Fruit fly (Drosophila melanogaster): ENCODE data around the gene CG13760.
A peak's percentile ranks its signal among the peaks of the same experiment; 100 is the strongest.

Gene CG13760

DNA sequence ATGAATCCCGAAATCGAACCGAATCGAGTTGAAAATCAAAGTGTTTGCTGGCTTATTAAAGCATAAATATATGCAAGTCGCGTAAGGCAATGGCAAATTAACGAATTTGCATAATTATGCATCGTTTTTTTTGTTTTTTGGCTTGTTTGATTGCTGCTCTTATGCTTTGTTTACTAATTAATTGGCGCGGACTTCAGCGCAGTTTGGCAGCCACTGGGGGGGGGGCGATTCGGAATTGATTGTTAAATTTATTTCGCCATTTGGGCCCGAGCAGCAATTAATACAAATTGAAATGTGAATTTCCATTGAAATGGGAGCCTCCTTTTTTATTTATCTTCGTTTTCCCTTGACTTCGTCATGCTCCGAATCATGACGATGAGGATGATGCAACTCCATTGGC is 46.0 kb downstream of the CG13760 start:
- no peak for TF ChIP-seq CG17801 (GFP tag; optimal IDR thresholded peaks at IDR 0.05; ENCODE audit: partially characterized antibody)

DNA sequence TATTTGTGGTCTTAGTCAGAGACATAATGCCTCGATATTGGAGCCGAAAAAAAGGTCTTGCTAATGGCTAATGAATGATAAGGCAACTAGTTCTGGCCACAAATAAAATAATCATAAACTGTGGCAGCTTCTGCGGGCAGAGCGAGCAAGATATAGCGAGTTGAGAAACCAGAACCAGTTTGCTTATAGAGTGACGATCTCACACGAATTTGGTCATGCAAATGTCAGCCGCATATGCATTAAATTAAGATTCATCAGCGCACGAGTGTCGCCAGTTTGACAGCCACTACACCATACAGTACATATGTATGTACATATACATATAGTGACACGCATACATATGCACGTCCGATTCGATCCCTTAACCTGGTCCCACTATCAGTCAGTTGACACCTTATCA is 47.1 kb downstream of the CG13760 start:
- TF ChIP-seq CG17801 (GFP tag; optimal IDR thresholded peaks at IDR 0.05; ENCODE audit: partially characterized antibody): no peak

DNA sequence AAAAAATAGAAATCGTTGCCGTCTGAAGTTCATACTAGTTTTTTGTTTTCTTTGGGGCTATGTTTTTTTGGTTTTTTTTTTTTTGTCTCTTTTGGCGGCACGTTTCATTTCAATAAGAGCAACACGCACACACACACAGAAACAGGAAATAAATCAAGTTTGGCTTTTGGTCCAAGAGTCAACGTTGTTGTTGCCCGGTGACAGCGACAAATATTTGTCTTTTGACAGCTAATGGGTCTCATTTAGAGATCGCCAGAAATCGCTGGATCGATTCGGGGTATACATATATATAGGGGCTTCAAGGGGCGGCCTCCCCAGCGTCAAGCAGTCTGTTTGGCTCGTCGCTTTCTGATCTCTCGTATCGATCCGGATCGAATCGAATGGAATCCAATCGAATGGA is 48.1 kb downstream of the CG13760 start:
- no peak for TF ChIP-seq CG17801 (GFP tag; optimal IDR thresholded peaks at IDR 0.05; ENCODE audit: partially characterized antibody)

DNA sequence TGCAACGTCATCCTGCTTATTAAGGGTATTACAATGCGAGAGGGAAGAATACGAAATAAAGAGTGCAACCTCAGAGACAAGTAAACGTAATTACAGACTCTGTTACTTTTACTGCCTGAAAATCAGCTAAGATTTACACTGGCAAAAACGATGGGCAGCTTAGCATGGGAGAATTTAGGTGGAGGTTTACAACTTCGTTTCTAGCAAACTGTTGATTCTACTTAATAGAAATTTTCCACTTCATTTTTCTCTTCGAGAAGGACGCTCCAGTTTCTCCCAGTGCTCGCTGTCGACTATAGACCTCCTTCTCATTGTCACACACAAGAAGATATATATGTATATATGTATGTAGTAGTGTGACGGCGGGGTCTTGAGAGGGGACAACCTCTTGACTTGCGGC is 49.4 kb downstream of the CG13760 start:
- TF ChIP-seq CG17801 (GFP tag; optimal IDR thresholded peaks at IDR 0.05; ENCODE audit: partially characterized antibody): no peak

DNA sequence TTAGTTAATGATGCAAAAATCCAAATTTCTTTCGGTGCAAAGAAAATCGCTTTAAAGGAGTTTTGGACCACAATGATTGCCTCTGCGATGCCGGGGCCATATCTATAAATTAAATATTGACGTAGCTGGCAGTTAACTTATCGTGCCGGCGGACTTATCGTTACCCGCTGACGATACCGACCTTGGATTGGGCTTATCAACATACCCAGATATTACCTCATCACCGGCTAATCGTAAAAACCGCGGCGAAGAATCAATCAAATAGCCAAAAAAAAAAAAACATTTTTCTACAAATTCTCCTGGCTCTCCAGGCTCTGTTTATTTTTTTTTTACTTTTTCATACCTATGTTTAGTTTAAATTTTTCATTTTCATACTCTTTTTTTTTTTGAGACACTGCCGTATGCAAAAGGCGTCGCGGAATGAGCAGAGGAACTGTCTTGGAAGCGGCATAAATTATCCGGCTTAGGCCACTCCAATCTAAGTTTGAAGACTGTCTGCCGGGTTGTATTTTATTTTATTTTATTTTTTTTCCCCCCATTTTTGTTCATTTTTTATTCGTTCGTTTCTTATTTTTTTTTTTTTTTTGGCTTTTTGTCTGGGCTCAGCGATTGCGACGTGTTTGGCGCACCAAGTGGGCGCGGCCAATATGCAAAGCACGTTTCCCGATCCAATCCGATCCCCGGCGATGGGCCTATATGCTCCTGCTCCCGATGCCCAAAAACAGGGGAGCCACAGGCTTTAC is 50.4 kb downstream of the CG13760 start:
- no peak for TF ChIP-seq CG17801 (GFP tag; optimal IDR thresholded peaks at IDR 0.05; ENCODE audit: partially characterized antibody)

DNA sequence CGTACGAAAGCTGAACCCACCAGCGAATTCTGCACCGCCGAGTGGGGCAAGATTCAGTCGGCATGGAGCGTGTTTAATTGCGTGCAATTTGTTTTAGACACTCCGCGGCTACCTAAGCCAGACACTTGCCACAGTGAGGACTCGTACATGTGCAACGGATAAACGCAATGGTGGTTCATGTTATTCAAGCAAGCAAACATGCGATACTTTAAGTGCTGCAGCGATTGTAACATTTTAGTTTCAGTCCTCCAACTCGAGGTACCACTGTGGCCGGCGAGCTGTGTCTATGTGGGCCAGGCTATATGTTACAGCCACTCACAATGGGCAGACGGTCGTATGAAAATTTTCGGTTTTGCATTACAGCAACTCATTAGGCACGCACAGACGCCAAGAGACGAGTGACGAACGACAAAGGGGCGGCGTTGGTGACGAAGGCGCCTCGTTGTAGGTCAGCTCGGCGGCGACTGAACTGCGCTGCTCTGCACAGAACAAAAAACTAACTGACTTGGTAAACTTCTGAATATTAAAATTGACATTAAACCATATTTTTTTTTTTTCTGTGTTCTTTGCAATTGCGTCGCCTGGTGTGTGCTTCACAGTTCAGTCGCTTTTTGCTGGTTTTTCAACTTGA is 51.5 kb downstream of the CG13760 start:
- peak; percentile 59 for TF ChIP-seq CG17801 (GFP tag; optimal IDR thresholded peaks at IDR 0.05; ENCODE audit: partially characterized antibody)
